Worm (Caenorhabditis elegans) whole organism, early embryonic: ENCODE measurements around the gene srsx-14.

Experiments
- hmbx-1 ChIP-seq: sonication (generic microtip); optimal IDR thresholded peaks from 2 replicates; lab custom pipeline; 2016; ENCODE audit warnings: mild to moderate bottlenecking, missing genetic modification characterization, missing compliant biosample characterization
- tbx-37 ChIP-seq: fragments of 200-800 bp; sonication (Bioruptor generic); conservative IDR thresholded peaks from 2 replicates; pipeline ENCODE4 v1.3.6; 2022; ENCODE audit warnings: missing genetic modification reagents, missing genetic modification characterization, missing compliant biosample characterization

ce11 chrIV:5658897-5659296 lies 31.9 kb upstream of the srsx-14 start:
- TF ChIP-seq tbx-37 (GFP tag; lab: Robert Waterston, UW) (no peak), hmbx-1 (tag; lab: Kevin White, UChicago) (no peak)
